Fruit fly (Drosophila melanogaster): Measurements from ENCODE around the gene GMF.

Gene GMF

dm6 chr2L:16310648-16311047 is 7.9 kb upstream of the GMF start, which contains the start of the genes cni and fzy (continued):
- TF ChIP-seq bsh (GFP tag; optimal IDR thresholded peaks at IDR 0.05) (no peak), grau (tag; optimal IDR thresholded peaks at IDR 0.05) (peak; percentile 32), Dll (GFP tag; IDR thresholded peaks at IDR 0.05; ENCODE audit: partially characterized antibody) (no peak), Elba2 (GFP tag; optimal IDR thresholded peaks at IDR 0.05) (peak; percentile 18), NC2α (GFP tag; optimal IDR thresholded peaks at IDR 0.05) (no peak), tll (GFP tag; optimal IDR thresholded peaks at IDR 0.05) (no peak), cwo (GFP tag; optimal IDR thresholded peaks at IDR 0.05) (no peak), sim (GFP tag; IDR thresholded peaks at IDR 0.05) (no peak), Gug (GFP tag; IDR thresholded peaks at IDR 0.05) (no peak), sug (tag; optimal IDR thresholded peaks at IDR 0.05) (peak; percentile 32), HLH3B (GFP tag; IDR thresholded peaks at IDR 0.05) (no peak), shn (GFP tag; optimal IDR thresholded peaks at IDR 0.05) (no peak), CG2875 (GFP tag; optimal IDR thresholded peaks at IDR 0.05) (no peak), ab (GFP tag; optimal IDR thresholded peaks at IDR 0.05) (no peak), CG8281 (tag; optimal IDR thresholded peaks at IDR 0.05) (no peak), gt (GFP tag; IDR thresholded peaks at IDR 0.05) (no peak), en (GFP tag; optimal IDR thresholded peaks at IDR 0.05) (no peak), CG4730 (GFP tag; IDR thresholded peaks at IDR 0.05) (no peak), CG12104 (GFP tag; optimal IDR thresholded peaks at IDR 0.05) (no peak), scrt (GFP tag; optimal IDR thresholded peaks at IDR 0.05) (no peak), CG10959 (GFP tag; IDR thresholded peaks at IDR 0.05) (no peak), twi (tag; optimal IDR thresholded peaks at IDR 0.05) (peak; percentile 12), onecut (GFP tag; IDR thresholded peaks at IDR 0.05) (no peak), Xrp1 (GFP tag; IDR thresholded peaks at IDR 0.05) (peak; percentile 35; the same call in 1 of the 2 replicates), pzg (GFP tag; optimal IDR thresholded peaks at IDR 0.05) (peak; percentile 92), so (GFP tag; IDR thresholded peaks at IDR 0.05) (no peak), NK7.1 (GFP tag; optimal IDR thresholded peaks at IDR 0.05) (no peak), CG11247 (GFP tag; IDR thresholded peaks at IDR 0.05) (no peak), CG14710 (tag; optimal IDR thresholded peaks at IDR 0.05) (peak; percentile 85), CG1024 (GFP tag; IDR thresholded peaks at IDR 0.05) (no peak), nau (GFP tag; optimal IDR thresholded peaks at IDR 0.05) (no peak), sd (tag; optimal IDR thresholded peaks at IDR 0.05) (no peak), disco-r (GFP tag; optimal IDR thresholded peaks at IDR 0.05) (no peak), CG30403 (GFP tag; optimal IDR thresholded peaks at IDR 0.05) (peak; percentile 21), Scr (GFP tag; IDR thresholded peaks at IDR 0.05; ENCODE audit: partially characterized antibody) (peak; percentile 22; the same call in 1 of the 2 replicates), CG14965 (GFP tag; optimal IDR thresholded peaks at IDR 0.05; ENCODE audit: borderline replicate concordance) (no peak), sr (GFP tag; IDR thresholded peaks at IDR 0.05) (no peak), CG14441 (GFP tag; IDR thresholded peaks at IDR 0.05) (no peak), Abd-B (GFP tag; optimal IDR thresholded peaks at IDR 0.05) (no peak), HLH4C (GFP tag; IDR thresholded peaks at IDR 0.05; ENCODE audit: partially characterized antibody) (no peak), CG8359 (GFP tag; optimal IDR thresholded peaks at IDR 0.05; ENCODE audit: borderline replicate concordance) (no peak), dpn (GFP tag; optimal IDR thresholded peaks at IDR 0.05) (peak in 1 of 2 experiments; percentile 48), Dip2 (GFP tag; IDR thresholded peaks at IDR 0.05) (no peak), Dref (GFP tag; IDR thresholded peaks at IDR 0.05) (no peak), ftz-f1 (GFP tag; optimal IDR thresholded peaks at IDR 0.05) (peak; percentile 93), Meics (GFP tag; optimal IDR thresholded peaks at IDR 0.05) (no peak), peb (GFP tag; IDR thresholded peaks at IDR 0.05) (no peak), Pdp1 (GFP tag; optimal IDR thresholded peaks at IDR 0.05) (peak; percentile 1 to 29), NfI (GFP tag; optimal IDR thresholded peaks at IDR 0.05) (no peak), CG9215 (GFP tag; IDR thresholded peaks at IDR 0.05) (no peak), CG18764 (GFP tag; optimal IDR thresholded peaks at IDR 0.05) (no peak)

Data from whole organism, embryonic.